Fruit fly (Drosophila melanogaster): ENCODE results near the gene bbg.

Gene bbg

dm6 chr3L:14544987-14545943, 9.2 kb upstream of the bbg start (continued):
- no peak for TF ChIP-seq dsx (GFP tag; optimal IDR thresholded peaks at IDR 0.05; ENCODE audit: poor library complexity, severe bottlenecking)
- TF ChIP-seq CG4318 (GFP tag; optimal IDR thresholded peaks at IDR 0.05): peak; percentile 7
- TF ChIP-seq dac (GFP tag; optimal IDR thresholded peaks at IDR 0.05): no peak
- no peak for TF ChIP-seq Hr38 (GFP tag; optimal IDR thresholded peaks at IDR 0.05)
- TF ChIP-seq OdsH (GFP tag; optimal IDR thresholded peaks at IDR 0.05): peak; percentile 51
- peak; percentile 48 for TF ChIP-seq net (GFP tag; optimal IDR thresholded peaks at IDR 0.05)
- TF ChIP-seq CG6163 (GFP tag; IDR thresholded peaks at IDR 0.05): no peak
- peak; percentile 22 for TF ChIP-seq CG11762 (GFP tag; optimal IDR thresholded peaks at IDR 0.05; ENCODE audit: insufficient read depth)
- TF ChIP-seq lz (GFP tag; optimal IDR thresholded peaks at IDR 0.05): peak; percentile 49
- TF ChIP-seq Gug (GFP tag; IDR thresholded peaks at IDR 0.05): no peak
- TF ChIP-seq Hr39 (GFP tag; optimal IDR thresholded peaks at IDR 0.05): peak; percentile 50
- TF ChIP-seq CG8319 (GFP tag; optimal IDR thresholded peaks at IDR 0.05): peak; percentile 39
- no peak for TF ChIP-seq CG9139 (GFP tag; optimal IDR thresholded peaks at IDR 0.05)
- no peak for TF ChIP-seq CG7368 (GFP tag; optimal IDR thresholded peaks at IDR 0.05)
- TF ChIP-seq Sox102F (GFP tag; optimal IDR thresholded peaks at IDR 0.05): peak; percentile 68
- peak; percentile 54 for TF ChIP-seq CG31627 (GFP tag; optimal IDR thresholded peaks at IDR 0.05)
- peak; percentile 36 for TF ChIP-seq Sox15 (GFP tag; optimal IDR thresholded peaks at IDR 0.05)
- TF ChIP-seq CG3032 (tag; optimal IDR thresholded peaks at IDR 0.05): peak; percentile 26
- peak; percentile 62 for TF ChIP-seq pdm3 (GFP tag; optimal IDR thresholded peaks at IDR 0.05)
- peak; percentile 34 for TF ChIP-seq fd85E (GFP tag; optimal IDR thresholded peaks at IDR 0.05)
- peak; percentile 56 for TF ChIP-seq topi (GFP tag; optimal IDR thresholded peaks at IDR 0.05)
- TF ChIP-seq CG6808 (GFP tag; optimal IDR thresholded peaks at IDR 0.05): no peak
- TF ChIP-seq CG6854 (GFP tag; optimal IDR thresholded peaks at IDR 0.05): no peak
- peak; percentile 33 for TF ChIP-seq Ets96B (tag; optimal IDR thresholded peaks at IDR 0.05)
- 0 out of 2 replicates have a peak, but pooled peaks have one; percentile 15 for TF ChIP-seq CG15336 (GFP tag; IDR thresholded peaks at IDR 0.05)
- peak; percentile 58 for TF ChIP-seq fkh (GFP tag; optimal IDR thresholded peaks at IDR 0.05)
- 0 out of 3 replicates have a peak, but pooled peaks have one; percentile 34 for TF ChIP-seq eg (GFP tag; IDR thresholded peaks at IDR 0.05)
- no peak for TF ChIP-seq CG16779 (tag; optimal IDR thresholded peaks at IDR 0.05)
- peak; percentile 4 for TF ChIP-seq CG10669 (GFP tag; optimal IDR thresholded peaks at IDR 0.05)
- peak; percentile 48 for TF ChIP-seq CG34406 (GFP tag; optimal IDR thresholded peaks at IDR 0.05)
- TF ChIP-seq Blimp-1 (GFP tag; optimal IDR thresholded peaks at IDR 0.05): peak; percentile 1
- peak; percentile 41 for TF ChIP-seq Eip75B (GFP tag; optimal IDR thresholded peaks at IDR 0.05)
- TF ChIP-seq acj6 (GFP tag; optimal IDR thresholded peaks at IDR 0.05): peak; percentile 50
- peak; percentile 23 for TF ChIP-seq CG6792 (GFP tag; optimal IDR thresholded peaks at IDR 0.05)

dm6 chr3L:14543971-14544655, 8.0 kb upstream of the bbg start:
- TF ChIP-seq salr (GFP tag; optimal IDR thresholded peaks at IDR 0.05) (peak in 1 of 2 experiments; percentile 84), CG11902 (GFP tag; optimal IDR thresholded peaks at IDR 0.05) (peak; percentile 1), CG32006 (GFP tag; optimal IDR thresholded peaks at IDR 0.05) (peak; percentile 53), ss (GFP tag; optimal IDR thresholded peaks at IDR 0.05) (peak; percentile 67 to 75), topi (GFP tag; optimal IDR thresholded peaks at IDR 0.05) (peak; percentile 20), CG6163 (GFP tag; IDR thresholded peaks at IDR 0.05) (peak; percentile 64; the same call in 2 of the 3 replicates), net (GFP tag; optimal IDR thresholded peaks at IDR 0.05) (peak; percentile 68), Sox14 (GFP tag; optimal IDR thresholded peaks at IDR 0.05) (no peak), Eip75B (GFP tag; optimal IDR thresholded peaks at IDR 0.05) (peak; percentile 48), fd85E (GFP tag; optimal IDR thresholded peaks at IDR 0.05) (no peak), Gug (GFP tag; IDR thresholded peaks at IDR 0.05) (no peak; the same call in 1 of the 2 replicates), acj6 (GFP tag; optimal IDR thresholded peaks at IDR 0.05) (peak; percentile 58), Eip93F (GFP tag; optimal IDR thresholded peaks at IDR 0.05) (no peak), CG11762 (GFP tag; optimal IDR thresholded peaks at IDR 0.05; ENCODE audit: insufficient read depth) (no peak), spab (GFP tag; optimal IDR thresholded peaks at IDR 0.05) (peak; percentile 83), CG8632 (GFP tag; optimal IDR thresholded peaks at IDR 0.05) (peak; percentile 52), CG3919 (GFP tag; optimal IDR thresholded peaks at IDR 0.05) (peak; percentile 75), CG4318 (GFP tag; optimal IDR thresholded peaks at IDR 0.05) (no peak), CG6276 (GFP tag; optimal IDR thresholded peaks at IDR 0.05) (no peak), CG34406 (GFP tag; optimal IDR thresholded peaks at IDR 0.05) (peak; percentile 24), Hr4 (GFP tag; optimal IDR thresholded peaks at IDR 0.05) (peak; percentile 23), CG6808 (GFP tag; optimal IDR thresholded peaks at IDR 0.05) (peak; percentile 74), CG9139 (GFP tag; optimal IDR thresholded peaks at IDR 0.05) (peak; percentile 59), CG15336 (GFP tag; IDR thresholded peaks at IDR 0.05) (peak; percentile 46; the same call in 1 of the 2 replicates), fkh (GFP tag; optimal IDR thresholded peaks at IDR 0.05) (peak; percentile 83)

Data from whole organism, prepupa.